Worm (Caenorhabditis elegans): ENCODE data around the gene ZK550.2.

- TF ChIP-seq nhr-28 (tag; optimal IDR thresholded peaks at IDR 0.05) (no peak), ztf-11 (tag; optimal IDR thresholded peaks at IDR 0.05) (no peak), ceh-82 (tag; optimal IDR thresholded peaks at IDR 0.05) (no peak), skn-1 (tag; optimal IDR thresholded peaks at IDR 0.05) (no peak), nfya-1 (tag; optimal IDR thresholded peaks at IDR 0.05; ENCODE audit: insufficient read depth) (no peak), lin-15B (tag; optimal IDR thresholded peaks at IDR 0.05) (no peak), fkh-10 (GFP tag; optimal IDR thresholded peaks at IDR 0.05) (no peak), eor-1 (tag; optimal IDR thresholded peaks at IDR 0.05) (no peak)
Observed at ce11 chrIV:17278861-17279591, 33.6 kb downstream of the ZK550.2 start, which contains the start of gene hsp-1.
